Worm (Caenorhabditis elegans): ENCODE results near the gene glb-33.

The glb-33 gene

DNA sequence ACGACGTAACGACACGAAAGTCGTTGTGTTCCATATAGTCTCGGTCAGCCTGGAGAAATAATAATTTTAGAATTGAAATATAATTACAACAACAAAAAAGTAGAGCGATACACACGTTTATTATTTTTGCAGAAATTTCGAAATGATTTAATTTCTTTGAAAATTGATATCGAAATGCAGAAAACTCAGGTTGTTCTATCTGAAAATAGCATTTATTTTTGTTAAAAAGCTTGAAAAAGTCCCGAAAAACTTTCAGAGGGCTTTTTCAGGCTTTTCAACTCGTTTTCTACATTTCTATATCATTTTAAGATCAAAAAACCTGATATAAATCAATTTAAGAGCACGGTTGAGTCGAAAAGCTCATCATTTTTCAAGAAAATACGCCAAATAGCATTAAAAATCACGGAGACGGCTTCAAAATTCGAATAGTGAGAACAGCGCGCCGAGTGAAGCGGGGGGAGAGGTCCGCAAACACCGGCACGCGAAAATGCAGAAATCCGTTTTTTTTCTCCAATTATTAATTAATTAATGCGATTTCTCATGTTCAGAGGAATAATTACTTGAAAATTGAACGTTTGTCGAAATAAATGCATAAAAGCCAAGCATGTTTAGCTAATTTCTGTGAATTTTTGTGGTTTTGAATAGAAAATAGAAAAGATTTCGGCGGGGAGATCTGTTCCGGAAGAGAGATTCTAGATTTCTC, 31.4 kb downstream of the glb-33 start, which contains the start of gene rga-4 (continued):
- TF ChIP-seq lag-1 (GFP tag; IDR thresholded peaks at IDR 0.05) (no peak), Y53F4B.3 (GFP tag; IDR thresholded peaks at IDR 0.05) (no peak)

DNA sequence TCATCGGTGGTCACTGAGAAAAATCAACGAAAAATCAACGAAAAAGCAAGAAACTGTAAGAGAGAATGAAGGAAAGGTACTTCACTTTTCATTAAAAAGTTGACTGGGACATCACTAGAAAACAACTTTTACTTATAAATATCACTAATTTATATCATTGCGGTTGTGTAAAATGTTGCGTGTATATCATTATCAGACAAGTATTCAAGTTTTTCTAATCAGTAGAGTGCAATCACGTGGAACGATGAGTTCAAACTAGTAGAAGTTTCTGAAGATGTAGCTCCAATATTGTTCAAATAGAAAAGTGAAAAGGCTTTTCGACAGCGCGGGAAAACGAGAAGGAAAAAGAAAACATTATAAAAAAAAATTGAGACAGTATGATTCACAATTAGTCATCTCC, 36.3 kb downstream of the glb-33 start:
- no peak for TF ChIP-seq sea-2 (GFP tag; IDR thresholded peaks at IDR 0.05)
- no peak for TF ChIP-seq C17E4.6 (GFP tag; IDR thresholded peaks at IDR 0.05)
- peak; percentile 37 for TF ChIP-seq nhr-80 (tag; optimal IDR thresholded peaks at IDR 0.05)

DNA sequence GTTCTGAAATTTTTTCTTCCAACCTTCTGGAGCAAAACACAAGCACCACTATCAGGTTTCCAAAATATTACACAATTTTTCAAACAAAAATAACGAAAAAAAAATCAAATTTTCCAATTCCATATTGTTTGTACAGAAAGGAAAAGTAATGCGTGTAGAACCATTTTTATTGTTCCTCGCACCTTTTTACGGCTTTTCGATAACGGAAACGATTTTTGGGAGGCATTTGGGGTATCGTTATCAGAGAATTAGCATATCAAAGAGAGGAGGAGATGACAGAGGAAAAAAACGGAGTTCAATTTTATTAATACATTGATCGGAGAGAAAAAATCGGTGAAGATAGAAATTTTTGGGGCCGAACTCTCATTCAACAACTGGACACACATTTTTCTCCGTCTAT, 37.9 kb downstream of the glb-33 start:
- no peak for TF ChIP-seq mcd-1 (GFP tag; IDR thresholded peaks at IDR 0.05)
- TF ChIP-seq nhr-80 (tag; optimal IDR thresholded peaks at IDR 0.05), result peak; percentile 48
- TF ChIP-seq atf-7 (tag; optimal IDR thresholded peaks at IDR 0.05), result no peak

DNA sequence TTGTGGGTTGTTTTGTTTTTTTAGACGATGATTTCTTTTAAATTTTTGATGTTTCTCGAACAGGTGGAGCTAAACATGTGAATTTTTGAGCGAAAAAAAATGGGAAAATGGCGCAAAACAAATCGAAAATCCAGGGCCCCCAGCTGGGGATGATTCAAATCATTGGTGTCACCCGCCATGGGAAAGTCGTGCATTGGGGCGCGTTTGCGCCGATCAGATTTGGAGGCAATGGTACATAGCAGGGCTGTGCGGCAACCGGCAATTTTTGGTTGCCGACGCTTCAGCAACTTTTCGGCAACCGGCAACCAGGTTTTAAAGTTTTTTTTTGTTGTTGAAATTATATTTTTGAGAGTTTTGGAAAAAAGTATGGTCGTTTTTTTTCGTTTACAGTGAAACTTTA, 38.5 kb downstream of the glb-33 start:
- TF ChIP-seq mes-4 (tag; optimal IDR thresholded peaks at IDR 0.05) (no peak), Y95B8A.8 (GFP tag; IDR thresholded peaks at IDR 0.05) (no peak), nfya-2 (GFP tag; IDR thresholded peaks at IDR 0.05) (no peak), ceh-27 (GFP tag; optimal IDR thresholded peaks at IDR 0.05) (no peak), atf-7 (tag; optimal IDR thresholded peaks at IDR 0.05) (no peak), hmg-20 (GFP tag; IDR thresholded peaks at IDR 0.05) (no peak), ceh-91 (GFP tag; IDR thresholded peaks at IDR 0.05) (no peak), ztf-22 (GFP tag; optimal IDR thresholded peaks at IDR 0.05) (no peak), egl-44 (GFP tag; IDR thresholded peaks at IDR 0.05) (no peak), hlh-12 (tag; optimal IDR thresholded peaks at IDR 0.05) (no peak), F52B5.7 (tag; optimal IDR thresholded peaks at IDR 0.05) (no peak), mcd-1 (GFP tag; IDR thresholded peaks at IDR 0.05) (no peak), bed-2 (GFP tag; IDR thresholded peaks at IDR 0.05) (no peak), madf-8 (GFP tag; conservative IDR thresholded peaks at IDR 0.05) (no peak), chd-7 (tag; optimal IDR thresholded peaks at IDR 0.05) (no peak), Y53F4B.3 (GFP tag; IDR thresholded peaks at IDR 0.05) (no peak), zfh-2 (GFP tag; conservative IDR thresholded peaks at IDR 0.05) (no peak), zim-3 (tag; optimal IDR thresholded peaks at IDR 0.05) (no peak), unc-62 (GFP tag; optimal IDR thresholded peaks at IDR 0.05) (no peak)

DNA sequence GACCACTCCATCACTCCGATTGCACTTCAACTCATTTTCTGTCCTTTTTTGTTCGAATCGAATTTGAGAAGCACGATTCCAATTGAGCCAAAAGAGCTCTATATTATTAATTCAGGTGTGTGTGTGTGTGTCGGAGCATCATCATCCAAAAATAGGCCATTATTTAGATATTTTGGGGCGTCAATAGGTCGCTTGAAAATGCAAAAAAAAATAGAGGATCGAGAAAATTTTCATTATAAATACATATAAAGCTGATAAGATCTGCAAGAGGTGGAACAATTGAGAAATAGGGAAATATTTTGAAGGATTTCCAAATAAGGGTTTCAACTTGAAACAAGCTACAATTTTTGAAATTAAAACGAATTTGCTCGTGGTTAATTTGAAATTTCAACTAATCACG, 41.0 kb downstream of the glb-33 start, which contains the start of gene Y75B7AR.1:
Gene Y75B7AR.1 (minus strand): TSS at position 101 of the 400 bp plus-strand sequence.
- TF ChIP-seq madf-10 (tag; optimal IDR thresholded peaks at IDR 0.05) (no peak), B0261.1 (tag; optimal IDR thresholded peaks at IDR 0.05) (no peak), F39B2.1 (GFP tag; IDR thresholded peaks at IDR 0.05) (no peak), hmg-20 (GFP tag; IDR thresholded peaks at IDR 0.05) (no peak), rec-8 (tag; optimal IDR thresholded peaks at IDR 0.05) (no peak), F55B11.4 (tag; optimal IDR thresholded peaks at IDR 0.05; ENCODE audit: borderline replicate concordance, insufficient read depth) (no peak), lsy-27 (tag; optimal IDR thresholded peaks at IDR 0.05; ENCODE audit: borderline replicate concordance, insufficient read depth) (no peak), F57C9.4 (tag; optimal IDR thresholded peaks at IDR 0.05) (no peak), lin-35 (GFP tag; optimal IDR thresholded peaks at IDR 0.05) (no peak), dox-1 (GFP tag; IDR thresholded peaks at IDR 0.05) (no peak), ztf-25 (GFP tag; IDR thresholded peaks at IDR 0.05) (no peak), bed-1 (GFP tag; IDR thresholded peaks at IDR 0.05) (no peak), Y53F4B.3 (GFP tag; IDR thresholded peaks at IDR 0.05) (no peak), xnd-1 (tag; optimal IDR thresholded peaks at IDR 0.05) (no peak), C06A6.2 (GFP tag; conservative IDR thresholded peaks at IDR 0.05) (no peak), F37B4.10 (GFP tag; IDR thresholded peaks at IDR 0.05) (no peak), repo-1 (tag; optimal IDR thresholded peaks at IDR 0.05) (no peak), hlh-26 (GFP tag; conservative IDR thresholded peaks at IDR 0.05) (no peak), nhr-179 (tag; optimal IDR thresholded peaks at IDR 0.05) (no peak), aptf-2 (GFP tag; conservative IDR thresholded peaks at IDR 0.05) (no peak)

Data from whole organism, young adult.